Fruit fly (Drosophila melanogaster) whole organism, pupa: ENCODE data around the gene CCAP-R.

Source experiments
- CG12605 ChIP-seq: fragments of 200-800 bp; sonication (Bioruptor generic); IDR thresholded peaks from 2 replicates; pipeline ENCODE4 v1.3.6; 2022; ENCODE audit warnings: missing biosample characterization, missing genetic modification characterization
- CG13204 ChIP-seq: fragments of 200-800 bp; sonication (Bioruptor generic); optimal IDR thresholded peaks from 2 replicates; lab custom pipeline; 2018; ENCODE audit warnings: missing biosample characterization, mild to moderate bottlenecking, missing genetic modification characterization, moderate library complexity
- CG14655 ChIP-seq: fragments of 200-800 bp; sonication (Bioruptor generic); optimal IDR thresholded peaks from 3 replicates; lab custom pipeline; 2017; ENCODE audit warnings: mild to moderate bottlenecking, missing biosample characterization, missing genetic modification reagents, missing genetic modification characterization
- CG15710 ChIP-seq: fragments of 200-800 bp; sonication (Bioruptor generic); optimal IDR thresholded peaks from 2 replicates; lab custom pipeline; 2018; ENCODE audit warnings: missing biosample characterization, mild to moderate bottlenecking, missing genetic modification characterization, moderate library complexity
- CG32121 ChIP-seq: fragments of 200-800 bp; sonication (Bioruptor generic); IDR thresholded peaks from 2 replicates; pipeline ENCODE4 v1.3.6; 2022; ENCODE audit warnings: missing biosample characterization, missing genetic modification characterization
- CG34367 ChIP-seq: fragments of 200-800 bp; sonication (Bioruptor generic); optimal IDR thresholded peaks from 2 replicates; lab custom pipeline; 2018; ENCODE audit warnings: missing biosample characterization, mild to moderate bottlenecking, missing genetic modification characterization
- CG4496 ChIP-seq: fragments of 200-800 bp; sonication (Bioruptor generic); IDR thresholded peaks from 3 replicates; pipeline ENCODE4 v1.3.6; 2022; ENCODE audit warnings: missing biosample characterization, missing genetic modification characterization
- CG8301 ChIP-seq: fragments of 200-800 bp; sonication (Bioruptor generic); optimal IDR thresholded peaks from 2 replicates; lab custom pipeline; 2018; ENCODE audit warnings: missing biosample characterization, mild to moderate bottlenecking, missing genetic modification characterization
- CG9948 ChIP-seq: fragments of 200-800 bp; sonication (Bioruptor generic); optimal IDR thresholded peaks from 2 replicates; lab custom pipeline; 2018; ENCODE audit warnings: missing biosample characterization, mild to moderate bottlenecking, missing genetic modification characterization, moderate library complexity
- EcR ChIP-seq: fragments of 200-800 bp; sonication (Bioruptor generic); optimal IDR thresholded peaks from 3 replicates; lab custom pipeline; 2019; ENCODE audit warnings: missing biosample characterization, missing genetic modification characterization, mild to moderate bottlenecking, moderate library complexity, missing genetic modification reagents
- Pif1B ChIP-seq: fragments of 200-800 bp; sonication (Bioruptor generic); optimal IDR thresholded peaks from 3 replicates; lab custom pipeline; 2016; ENCODE audit warnings: missing biosample characterization, missing genetic modification characterization
- Snoo ChIP-seq: fragments of 200-800 bp; sonication (Bioruptor generic); optimal IDR thresholded peaks from 3 replicates; lab custom pipeline; 2017; ENCODE audit warnings: missing biosample characterization, mild to moderate bottlenecking, missing genetic modification characterization, inconsistent platforms
- fd96Ca ChIP-seq: fragments of 200-800 bp; sonication (Bioruptor generic); IDR thresholded peaks from 3 replicates; pipeline ENCODE4 v1.3.6; 2022; ENCODE audit warnings: missing biosample characterization, missing genetic modification characterization

- TF ChIP-seq CG8301 (no peak), CG14655 (GFP tag; lab: Kevin White, UChicago) (no peak), EcR (peak; percentile 84), fd96Ca (GFP tag; lab: Robert Waterston, UW) (no peak), Pif1B (no peak), CG9948 (tag; lab: Kevin White, UChicago) (no peak), CG12605 (no peak), CG32121 (GFP tag; lab: Robert Waterston, UW) (no peak), Snoo (tag; lab: Kevin White, UChicago) (no peak), CG15710 (tag; lab: Kevin White, UChicago) (no peak), CG34367 (no peak), CG13204 (GFP tag; lab: Kevin White, UChicago) (no peak), CG4496 (no peak)
These were observed 72.2 kb downstream of the CCAP-R start for dm6 chr3R:25883877-25884276.
